Comparison of ENCODE assay signal across 3 fruit fly cellular contexts in the genomic region with DNA sequence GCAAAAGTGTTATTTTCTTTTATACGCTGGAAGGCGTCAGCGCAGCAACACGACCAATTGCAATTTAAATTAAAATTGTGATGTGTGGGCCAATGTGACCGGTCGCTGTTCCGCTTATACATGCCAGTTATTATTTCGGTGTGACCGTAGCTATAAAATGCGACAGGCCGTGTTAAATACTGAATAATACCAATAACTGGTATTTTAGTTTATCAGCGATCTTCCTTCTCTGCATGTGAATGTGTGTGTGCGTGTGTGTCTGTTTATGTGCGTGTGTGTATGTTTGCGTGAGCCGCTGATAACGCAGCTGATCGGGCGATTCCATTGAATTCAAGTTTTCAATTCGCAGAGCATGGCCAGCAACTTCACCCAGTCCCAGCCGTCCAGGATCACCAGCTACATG.
A peak's percentile ranks its signal among the peaks of the same experiment; 100 is the strongest.
TF ChIP-seq lines count a peak whose summit lies in the region.

A gene (minus strand): TSS at position 45 of the 403 bp plus-strand sequence.
A gene (plus strand): TSS at position 203 of the 403 bp plus-strand sequence.
A gene (plus strand): TSS at position 269 of the 403 bp plus-strand sequence.

TF ChIP-seq in whole organism, embryonic, 481 proteins besides CTCF, POLR2A, EP300 and RAD21 (continued from another document and continues in another):
- TF ChIP-seq CG32772 (GFP tag; IDR thresholded peaks at IDR 0.05; lab: Robert Waterston, UW) = no peak
- no peak for TF ChIP-seq Hr78 (GFP tag; optimal IDR thresholded peaks at IDR 0.05; lab: Kevin White, UChicago)
- TF ChIP-seq CG15479 (GFP tag; optimal IDR thresholded peaks at IDR 0.05; lab: Kevin White, UChicago) = peak; percentile 73
- peak; percentile 40; the same call in 1 of the 2 replicates for TF ChIP-seq Rfx (GFP tag; IDR thresholded peaks at IDR 0.05; lab: Robert Waterston, UW)
- TF ChIP-seq CG31365 (tag; optimal IDR thresholded peaks at IDR 0.05; lab: Kevin White, UChicago) = peak; percentile 72
- TF ChIP-seq CG2889 (GFP tag; IDR thresholded peaks at IDR 0.05; lab: Robert Waterston, UW) = no peak
- TF ChIP-seq CG17568 (GFP tag; optimal IDR thresholded peaks at IDR 0.05; lab: Kevin White, UChicago) = no peak
- peak; percentile 22 for TF ChIP-seq CG18619 (GFP tag; optimal IDR thresholded peaks at IDR 0.05; lab: Kevin White, UChicago)
- TF ChIP-seq CG8290 (GFP tag; optimal IDR thresholded peaks at IDR 0.05; lab: Kevin White, UChicago) = peak; percentile 17
- peak in 1 of 2 experiments; percentile 86 for TF ChIP-seq CG8290 (tag; optimal IDR thresholded peaks at IDR 0.05; lab: Kevin White, UChicago)
- TF ChIP-seq row (GFP tag; IDR thresholded peaks at IDR 0.05; lab: Robert Waterston, UW) = peak; percentile 56
- peak; percentile 50; the same call in 1 of the 2 replicates for TF ChIP-seq vvl (GFP tag; IDR thresholded peaks at IDR 0.05; lab: Robert Waterston, UW)
- TF ChIP-seq CoRest (tag; optimal IDR thresholded peaks at IDR 0.05; lab: Kevin White, UChicago) = peak; percentile 19
- peak; percentile 10 for TF ChIP-seq CG10147 (GFP tag; optimal IDR thresholded peaks at IDR 0.05; lab: Kevin White, UChicago)
- 0 out of 2 replicates have a peak, but pooled peaks have one; percentile 10 for TF ChIP-seq CG14014 (GFP tag; IDR thresholded peaks at IDR 0.05; lab: Robert Waterston, UW)
- TF ChIP-seq abd-A (tag; optimal IDR thresholded peaks at IDR 0.05; lab: Kevin White, UChicago) = peak; percentile 70
- peak; percentile 31; the same call in 1 of the 3 replicates for TF ChIP-seq zfh1 (GFP tag; IDR thresholded peaks at IDR 0.05; lab: Robert Waterston, UW)
- no peak for TF ChIP-seq Xbp1 (GFP tag; optimal IDR thresholded peaks at IDR 0.05; lab: Kevin White, UChicago)
- TF ChIP-seq phol (tag; optimal IDR thresholded peaks at IDR 0.05; lab: Kevin White, UChicago) = peak; percentile 28
- no peak for TF ChIP-seq lov (optimal IDR thresholded peaks at IDR 0.05; lab: Kevin White, UChicago)
- TF ChIP-seq lov (GFP tag; IDR thresholded peaks at IDR 0.05; lab: Robert Waterston, UW) = no peak
- TF ChIP-seq Sox100B (GFP tag; optimal IDR thresholded peaks at IDR 0.05; lab: Kevin White, UChicago) = no peak
- TF ChIP-seq Hmr (GFP tag; optimal IDR thresholded peaks at IDR 0.05; lab: Kevin White, UChicago) = peak; percentile 69
- TF ChIP-seq CG4282 (GFP tag; optimal IDR thresholded peaks at IDR 0.05; lab: Kevin White, UChicago) = no peak
- TF ChIP-seq CG13624 (GFP tag; optimal IDR thresholded peaks at IDR 0.05; lab: Kevin White, UChicago) = peak; percentile 19
- no peak for TF ChIP-seq CG18764 (GFP tag; optimal IDR thresholded peaks at IDR 0.05; lab: Kevin White, UChicago)
- TF ChIP-seq CG13424 (tag; optimal IDR thresholded peaks at IDR 0.05; lab: Kevin White, UChicago) = no peak
- peak in 1 of 3 experiments; percentile 64 for TF ChIP-seq Stat92E (GFP tag; optimal IDR thresholded peaks at IDR 0.05; lab: Kevin White, UChicago)
- TF ChIP-seq unpg (GFP tag; optimal IDR thresholded peaks at IDR 0.05; lab: Kevin White, UChicago) = peak; percentile 21
- peak in 1 of 3 experiments; percentile 5 for TF ChIP-seq lola (GFP tag; optimal IDR thresholded peaks at IDR 0.05; lab: Kevin White, UChicago)
- no peak for TF ChIP-seq CG14050 (GFP tag; IDR thresholded peaks at IDR 0.05; lab: Robert Waterston, UW)
- TF ChIP-seq CG10267 (tag; optimal IDR thresholded peaks at IDR 0.05; lab: Kevin White, UChicago) = peak; percentile 37
- no peak for TF ChIP-seq CG5953 (GFP tag; IDR thresholded peaks at IDR 0.05; lab: Robert Waterston, UW)
- TF ChIP-seq oc (tag; optimal IDR thresholded peaks at IDR 0.05; lab: Kevin White, UChicago) = peak; percentile 17
- peak; percentile 80 for TF ChIP-seq MESR4 (GFP tag; optimal IDR thresholded peaks at IDR 0.05; lab: Kevin White, UChicago)
- TF ChIP-seq CG6791 (GFP tag; IDR thresholded peaks at IDR 0.05; lab: Robert Waterston, UW; ENCODE audit: partially characterized antibody) = 0 out of 3 replicates have a peak, but pooled peaks have one; percentile 50
- TF ChIP-seq stwl (tag; optimal IDR thresholded peaks at IDR 0.05; lab: Kevin White, UChicago) = peak; percentile 78
- TF ChIP-seq CG8924 (tag; optimal IDR thresholded peaks at IDR 0.05; lab: Kevin White, UChicago) = peak; percentile 11
- TF ChIP-seq ci (GFP tag; IDR thresholded peaks at IDR 0.05; lab: Robert Waterston, UW) = peak; percentile 70
- TF ChIP-seq CG13775 (GFP tag; optimal IDR thresholded peaks at IDR 0.05; lab: Kevin White, UChicago) = no peak
- peak; percentile 55 for TF ChIP-seq dm (GFP tag; optimal IDR thresholded peaks at IDR 0.05; lab: Kevin White, UChicago)

TF ChIP-seq in whole organism, prepupa, 60 proteins besides CTCF, POLR2A, EP300 and RAD21 (continued from another document):
- TF ChIP-seq CG6163 (GFP tag; IDR thresholded peaks at IDR 0.05; lab: Robert Waterston, UW) (peak; percentile 29; the same call in 1 of the 3 replicates), CG9139 (GFP tag; optimal IDR thresholded peaks at IDR 0.05; lab: Kevin White, UChicago) (no peak), CG15336 (GFP tag; IDR thresholded peaks at IDR 0.05; lab: Robert Waterston, UW) (no peak; the same call in 1 of the 2 replicates), Eip78C (GFP tag; lab: Kevin White, UChicago) (peak; percentile 78), Sox102F (GFP tag; optimal IDR thresholded peaks at IDR 0.05; lab: Kevin White, UChicago) (no peak), CG31627 (GFP tag; optimal IDR thresholded peaks at IDR 0.05; lab: Kevin White, UChicago) (no peak), fkh (GFP tag; optimal IDR thresholded peaks at IDR 0.05; lab: Kevin White, UChicago) (peak; percentile 54), Sox15 (GFP tag; optimal IDR thresholded peaks at IDR 0.05; lab: Kevin White, UChicago) (no peak), Eip75B (GFP tag; optimal IDR thresholded peaks at IDR 0.05; lab: Kevin White, UChicago) (peak; percentile 25), achi (GFP tag; optimal IDR thresholded peaks at IDR 0.05; lab: Kevin White, UChicago) (no peak), CG6792 (GFP tag; optimal IDR thresholded peaks at IDR 0.05; lab: Kevin White, UChicago) (no peak), OdsH (GFP tag; optimal IDR thresholded peaks at IDR 0.05; lab: Kevin White, UChicago) (no peak), CG3032 (tag; optimal IDR thresholded peaks at IDR 0.05; lab: Kevin White, UChicago) (no peak), CG11762 (GFP tag; optimal IDR thresholded peaks at IDR 0.05; lab: Kevin White, UChicago; ENCODE audit: insufficient read depth) (no peak), salr (GFP tag; optimal IDR thresholded peaks at IDR 0.05; lab: Kevin White, UChicago) (no peak), eg (GFP tag; IDR thresholded peaks at IDR 0.05; lab: Robert Waterston, UW) (peak; percentile 30; the same call in 1 of the 3 replicates), CG1621 (tag; optimal IDR thresholded peaks at IDR 0.05; lab: Kevin White, UChicago) (no peak), lz (GFP tag; optimal IDR thresholded peaks at IDR 0.05; lab: Kevin White, UChicago) (no peak), esn (GFP tag; optimal IDR thresholded peaks at IDR 0.05; lab: Kevin White, UChicago) (peak; percentile 33), dsx (GFP tag; optimal IDR thresholded peaks at IDR 0.05; lab: Kevin White, UChicago; ENCODE audit: poor library complexity, severe bottlenecking) (peak; percentile 14), Blimp-1 (GFP tag; optimal IDR thresholded peaks at IDR 0.05; lab: Kevin White, UChicago) (no peak), Ets96B (tag; optimal IDR thresholded peaks at IDR 0.05; lab: Kevin White, UChicago) (no peak), CG4318 (GFP tag; optimal IDR thresholded peaks at IDR 0.05; lab: Kevin White, UChicago) (no peak), CG3919 (GFP tag; optimal IDR thresholded peaks at IDR 0.05; lab: Kevin White, UChicago) (no peak), Sox14 (GFP tag; optimal IDR thresholded peaks at IDR 0.05; lab: Kevin White, UChicago) (peak; percentile 14)

TF ChIP-seq in whole organism, wandering third instar larva, 38 proteins besides CTCF, POLR2A, EP300 and RAD21 (continued from another document):
- TF ChIP-seq Sp1 (GFP tag; optimal IDR thresholded peaks at IDR 0.05; lab: Kevin White, UChicago) = peak; percentile 33
